Worm (Caenorhabditis elegans): Measurements from ENCODE around the gene F45E10.2.

F45E10.2 gene

DNA sequence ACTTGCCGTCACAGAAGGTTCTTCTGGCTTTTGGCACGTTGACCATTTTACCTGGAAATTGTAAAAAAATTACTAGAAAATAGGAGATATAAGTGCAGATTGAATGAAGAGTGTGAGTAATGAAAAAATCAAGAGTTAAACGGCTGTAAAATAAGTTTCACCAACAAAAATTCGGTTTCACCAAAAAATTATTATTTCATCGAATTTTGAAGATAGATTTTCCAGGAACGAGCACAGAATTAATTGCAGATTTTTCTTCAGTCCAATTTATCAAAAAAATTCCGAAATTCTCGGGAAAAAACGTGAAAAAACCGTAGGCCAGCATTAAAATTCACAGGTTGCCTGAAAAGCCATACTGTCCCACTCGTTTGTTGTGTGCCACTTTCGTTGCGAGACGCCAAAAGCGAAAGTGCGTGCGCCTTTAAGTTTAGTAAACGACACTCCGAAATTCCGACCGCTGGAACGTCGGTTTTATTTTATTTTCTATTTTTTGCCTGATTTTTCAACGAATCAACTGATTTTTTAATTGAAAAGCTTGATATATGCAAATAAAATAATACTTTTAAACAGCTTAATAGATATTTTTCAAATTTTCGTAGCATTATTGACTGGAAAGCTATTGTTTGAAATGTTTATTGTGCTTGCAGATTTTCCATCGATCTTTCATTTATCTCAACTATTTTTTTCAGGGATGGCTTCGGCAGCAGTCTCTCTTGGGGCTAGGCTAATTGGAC lies 42.2 kb upstream of the F45E10.2 start, which contains the start of the genes rpl-36.A and nuo-1:
Gene rpl-36.A (minus strand): TSS at position 51 of the 734 bp plus-strand sequence.
Gene nuo-1 (plus strand): TSS at position 684 of the 734 bp plus-strand sequence.
- TF ChIP-seq fkh-8 (tag; optimal IDR thresholded peaks at IDR 0.05), result peak; percentile 77
- TF ChIP-seq sup-37 (GFP tag; optimal IDR thresholded peaks at IDR 0.05), result no peak
- TF ChIP-seq hlh-4 (tag; optimal IDR thresholded peaks at IDR 0.05), result no peak
- peak; percentile 62 for TF ChIP-seq F16B12.6 (tag; optimal IDR thresholded peaks at IDR 0.05)
- no peak for TF ChIP-seq unc-98 (GFP tag; IDR thresholded peaks at IDR 0.05)
- TF ChIP-seq C04F5.9 (tag; optimal IDR thresholded peaks at IDR 0.05), result peak; percentile 38
- no peak for TF ChIP-seq nhr-12 (tag; optimal IDR thresholded peaks at IDR 0.05)
- peak; percentile 97 for TF ChIP-seq blmp-1 (tag; optimal IDR thresholded peaks at IDR 0.05)
- TF ChIP-seq fkh-4 (tag; optimal IDR thresholded peaks at IDR 0.05; ENCODE audit: borderline replicate concordance), result no peak
- peak; percentile 54 for TF ChIP-seq nhr-90 (tag; optimal IDR thresholded peaks at IDR 0.05; ENCODE audit: poor library complexity)
- no peak for TF ChIP-seq elt-2 (tag; optimal IDR thresholded peaks at IDR 0.05)
- TF ChIP-seq tlp-1 (tag; optimal IDR thresholded peaks at IDR 0.05), result no peak
- peak; percentile 84 for TF ChIP-seq rnt-1 (tag; optimal IDR thresholded peaks at IDR 0.05)
- TF ChIP-seq unc-62 (GFP tag; optimal IDR thresholded peaks at IDR 0.05), result no peak
- peak; percentile 76 for TF ChIP-seq nhr-77 (tag; optimal IDR thresholded peaks at IDR 0.05)
- no peak for TF ChIP-seq Y116A8C.19 (tag; optimal IDR thresholded peaks at IDR 0.05; ENCODE audit: borderline replicate concordance)
- peak; percentile 61 for TF ChIP-seq snpc-4 (tag; optimal IDR thresholded peaks at IDR 0.05)
- peak; percentile 51 for TF ChIP-seq irx-1 (tag; optimal IDR thresholded peaks at IDR 0.05)
- TF ChIP-seq sptf-1 (tag; optimal IDR thresholded peaks at IDR 0.05), result no peak
- TF ChIP-seq fos-1 (tag; optimal IDR thresholded peaks at IDR 0.05), result peak; percentile 73
- no peak for TF ChIP-seq ceh-88 (GFP tag; IDR thresholded peaks at IDR 0.05)
- TF ChIP-seq efl-1 (optimal IDR thresholded peaks at IDR 0.05), result peak; percentile 88 to 91
- peak; percentile 82 to 98 for TF ChIP-seq efl-1 (GFP tag; optimal IDR thresholded peaks at IDR 0.05 in 1 of 2)
- peak; percentile 85 for TF ChIP-seq isw-1 (GFP tag; IDR thresholded peaks at IDR 0.05)
- TF ChIP-seq hpl-2 (GFP tag; optimal IDR thresholded peaks at IDR 0.05), result peak; percentile 55
- TF ChIP-seq fkh-10 (GFP tag; optimal IDR thresholded peaks at IDR 0.05), result peak; percentile 25
- TF ChIP-seq lin-35 (GFP tag; optimal IDR thresholded peaks at IDR 0.05), result peak; percentile 88 to 93
- peak; percentile 81 for TF ChIP-seq swsn-7 (tag; optimal IDR thresholded peaks at IDR 0.05)
- TF ChIP-seq dsc-1 (tag; optimal IDR thresholded peaks at IDR 0.05), result peak; percentile 55
- peak; percentile 15 for TF ChIP-seq mef-2 (tag; optimal IDR thresholded peaks at IDR 0.05)
- peak; percentile 84 for TF ChIP-seq skn-1 (tag; optimal IDR thresholded peaks at IDR 0.05)
- TF ChIP-seq jun-1 (tag; optimal IDR thresholded peaks at IDR 0.05), result peak; percentile 69
- TF ChIP-seq nhr-19 (GFP tag; conservative IDR thresholded peaks at IDR 0.05), result peak; percentile 76
- peak; percentile 58 for TF ChIP-seq grh-1 (GFP tag; IDR thresholded peaks at IDR 0.05)
- no peak for TF ChIP-seq unc-30 (tag; optimal IDR thresholded peaks at IDR 0.05)
- TF ChIP-seq xbp-1 (tag; optimal IDR thresholded peaks at IDR 0.05), result peak; percentile 79
- no peak for TF ChIP-seq efl-3 (GFP tag; optimal IDR thresholded peaks at IDR 0.05)
- no peak for TF ChIP-seq aha-1 (tag; optimal IDR thresholded peaks at IDR 0.05)
- peak; percentile 88 for TF ChIP-seq nhr-71 (tag; optimal IDR thresholded peaks at IDR 0.05)
- peak; percentile 69 for TF ChIP-seq unc-86 (tag; optimal IDR thresholded peaks at IDR 0.05)
- TF ChIP-seq vab-15 (tag; optimal IDR thresholded peaks at IDR 0.05), result peak; percentile 29
- peak; percentile 98 to 99 for TF ChIP-seq lsy-2 (tag; optimal IDR thresholded peaks at IDR 0.05)
- TF ChIP-seq nhr-85 (tag), result peak; percentile 87
- peak; percentile 56 for TF ChIP-seq nhr-237 (tag; optimal IDR thresholded peaks at IDR 0.05)
- TF ChIP-seq nhr-47 (tag; optimal IDR thresholded peaks at IDR 0.05), result peak; percentile 85
- TF ChIP-seq nhr-28 (tag; optimal IDR thresholded peaks at IDR 0.05), result no peak
- peak; percentile 85 for TF ChIP-seq lin-15B (tag; optimal IDR thresholded peaks at IDR 0.05)
- peak; percentile 58 to 92 (median 76) for TF ChIP-seq ceh-82 (tag; optimal IDR thresholded peaks at IDR 0.05)
- TF ChIP-seq mep-1 (tag; optimal IDR thresholded peaks at IDR 0.05), result peak; percentile 89
- no peak for TF ChIP-seq pax-3 (tag; optimal IDR thresholded peaks at IDR 0.05)
- no peak for TF ChIP-seq egl-13 (tag; optimal IDR thresholded peaks at IDR 0.05)
- TF ChIP-seq nhr-20 (tag; optimal IDR thresholded peaks at IDR 0.05), result peak; percentile 85
- peak; percentile 80 to 86 (median 84) for TF ChIP-seq dpl-1 (GFP tag; optimal IDR thresholded peaks at IDR 0.05)
